Fruit fly (Drosophila melanogaster): Measurements from ENCODE around the gene CG8001.
A peak's percentile ranks its signal among the peaks of the same experiment; 100 is the strongest.

- TF ChIP-seq CG14711 (tag; optimal IDR thresholded peaks at IDR 0.05) (no peak), Crg-1 (GFP tag; optimal IDR thresholded peaks at IDR 0.05) (no peak), Hr96 (GFP tag; optimal IDR thresholded peaks at IDR 0.05) (no peak), toe (GFP tag; optimal IDR thresholded peaks at IDR 0.05) (no peak), CG7101 (tag; optimal IDR thresholded peaks at IDR 0.05) (no peak), kay (GFP tag; ENCODE audit: borderline replicate concordance) (peak; percentile 85), Mnt (GFP tag; optimal IDR thresholded peaks at IDR 0.05) (no peak), CG7045 (GFP tag; optimal IDR thresholded peaks at IDR 0.05) (no peak), pad (GFP tag; optimal IDR thresholded peaks at IDR 0.05) (no peak), tj (GFP tag; optimal IDR thresholded peaks at IDR 0.05) (peak; percentile 93), CG11617 (GFP tag; optimal IDR thresholded peaks at IDR 0.05) (no peak)
Observed at dm6 chr3L:1729380-1730159, 26.4 kb upstream of the CG8001 start.

All from whole organism, adult.